Fruit fly (Drosophila melanogaster): ENCODE data around the gene CG32809.
A peak's percentile ranks its signal among the peaks of the same experiment; 100 is the strongest.

Gene CG32809

dm6 chrX:1691475-1691874, 1.1 kb downstream of the CG32809 start:
- TF ChIP-seq CG15710 (tag; optimal IDR thresholded peaks at IDR 0.05) (no peak), CG12605 (GFP tag; IDR thresholded peaks at IDR 0.05) (no peak), CG8301 (tag; optimal IDR thresholded peaks at IDR 0.05) (no peak), CG4496 (GFP tag; IDR thresholded peaks at IDR 0.05) (no peak), CG34367 (tag; optimal IDR thresholded peaks at IDR 0.05) (no peak), Pif1A (GFP tag; optimal IDR thresholded peaks at IDR 0.05) (no peak), gl (tag; optimal IDR thresholded peaks at IDR 0.05) (no peak), CG14655 (GFP tag; optimal IDR thresholded peaks at IDR 0.05) (no peak), fd96Ca (GFP tag; IDR thresholded peaks at IDR 0.05) (no peak)

- no peak for TF ChIP-seq CG4496 (GFP tag; IDR thresholded peaks at IDR 0.05)
- TF ChIP-seq CG14655 (GFP tag; optimal IDR thresholded peaks at IDR 0.05): no peak
- no peak for TF ChIP-seq D1 (tag; optimal IDR thresholded peaks at IDR 0.05)
- TF ChIP-seq CG8159 (tag; optimal IDR thresholded peaks at IDR 0.05): no peak
- no peak for TF ChIP-seq EcR (GFP tag; optimal IDR thresholded peaks at IDR 0.05)
- no peak for TF ChIP-seq gl (tag; optimal IDR thresholded peaks at IDR 0.05)
- TF ChIP-seq Ets98B (GFP tag; IDR thresholded peaks at IDR 0.05): no peak
- TF ChIP-seq CG32121 (GFP tag; IDR thresholded peaks at IDR 0.05): no peak
- TF ChIP-seq CG10348 (GFP tag; IDR thresholded peaks at IDR 0.05): no peak
- no peak for TF ChIP-seq fd96Ca (GFP tag; IDR thresholded peaks at IDR 0.05)
- TF ChIP-seq CG13204 (GFP tag; optimal IDR thresholded peaks at IDR 0.05): no peak
- no peak for TF ChIP-seq Pif1A (GFP tag; optimal IDR thresholded peaks at IDR 0.05)
- no peak for TF ChIP-seq Snoo (tag; optimal IDR thresholded peaks at IDR 0.05)
- no peak for TF ChIP-seq CG34367 (tag; optimal IDR thresholded peaks at IDR 0.05)
- no peak for TF ChIP-seq CG15710 (tag; optimal IDR thresholded peaks at IDR 0.05)
- TF ChIP-seq CG9948 (tag; optimal IDR thresholded peaks at IDR 0.05): no peak
- no peak for TF ChIP-seq CG8301 (tag; optimal IDR thresholded peaks at IDR 0.05)
- no peak for TF ChIP-seq CG17806 (tag; optimal IDR thresholded peaks at IDR 0.05)
Measured at dm6 chrX:1686305-1686704, 6.3 kb downstream of the CG32809 start, which contains the start of gene b6. TSS of gene b6 (plus strand) at chrX:1686624.

dm6 chrX:1681266-1681665, 11.3 kb downstream of the CG32809 start, which contains the start of gene CG14797:
TSS of gene CG14797 (plus strand) at chrX:1681566.
- TF ChIP-seq fd96Ca (GFP tag; IDR thresholded peaks at IDR 0.05) (no peak), CG9948 (tag; optimal IDR thresholded peaks at IDR 0.05) (no peak), CG32121 (GFP tag; IDR thresholded peaks at IDR 0.05) (no peak), Pif1A (GFP tag; optimal IDR thresholded peaks at IDR 0.05) (no peak), CG8159 (tag; optimal IDR thresholded peaks at IDR 0.05) (no peak), CG12605 (GFP tag; IDR thresholded peaks at IDR 0.05) (no peak), CG34367 (tag; optimal IDR thresholded peaks at IDR 0.05) (no peak), rn (GFP tag; IDR thresholded peaks at IDR 0.05) (no peak), CG14655 (GFP tag; optimal IDR thresholded peaks at IDR 0.05) (no peak), CG13204 (GFP tag; optimal IDR thresholded peaks at IDR 0.05) (no peak), gl (tag; optimal IDR thresholded peaks at IDR 0.05) (no peak), Ets98B (GFP tag; IDR thresholded peaks at IDR 0.05) (no peak)

- TF ChIP-seq CG12605 (GFP tag; IDR thresholded peaks at IDR 0.05) (no peak), CG4496 (GFP tag; IDR thresholded peaks at IDR 0.05) (no peak), Pif1B (GFP tag; optimal IDR thresholded peaks at IDR 0.05) (no peak), gl (tag; optimal IDR thresholded peaks at IDR 0.05) (no peak), fd96Ca (GFP tag; IDR thresholded peaks at IDR 0.05) (no peak), CG8301 (tag; optimal IDR thresholded peaks at IDR 0.05) (no peak), CG10348 (GFP tag; IDR thresholded peaks at IDR 0.05) (no peak), Pif1A (GFP tag; optimal IDR thresholded peaks at IDR 0.05) (no peak), CG34367 (tag; optimal IDR thresholded peaks at IDR 0.05) (no peak), rn (GFP tag; IDR thresholded peaks at IDR 0.05) (no peak), CG17806 (tag; optimal IDR thresholded peaks at IDR 0.05) (no peak), CG15710 (tag; optimal IDR thresholded peaks at IDR 0.05) (no peak)
Measured at dm6 chrX:1669840-1670239, 22.7 kb downstream of the CG32809 start.

- TF ChIP-seq EcR (GFP tag; optimal IDR thresholded peaks at IDR 0.05) (no peak), Ets98B (GFP tag; IDR thresholded peaks at IDR 0.05) (peak; percentile 51), CG8159 (tag; optimal IDR thresholded peaks at IDR 0.05) (peak; percentile 64), CG10348 (GFP tag; IDR thresholded peaks at IDR 0.05) (0 out of 2 replicates have a peak, but pooled peaks have one; percentile 9), CG9948 (tag; optimal IDR thresholded peaks at IDR 0.05) (peak; percentile 52), CG8301 (tag; optimal IDR thresholded peaks at IDR 0.05) (no peak), D1 (tag; optimal IDR thresholded peaks at IDR 0.05) (no peak), gl (tag; optimal IDR thresholded peaks at IDR 0.05) (no peak), CG34367 (tag; optimal IDR thresholded peaks at IDR 0.05) (no peak), CG17806 (tag; optimal IDR thresholded peaks at IDR 0.05) (peak; percentile 58), CG4496 (GFP tag; IDR thresholded peaks at IDR 0.05) (peak; percentile 80), CG14655 (GFP tag; optimal IDR thresholded peaks at IDR 0.05) (no peak), Pif1B (GFP tag; optimal IDR thresholded peaks at IDR 0.05) (peak; percentile 35), rn (GFP tag; IDR thresholded peaks at IDR 0.05) (peak; percentile 72; the same call in 1 of the 2 replicates), CG13204 (GFP tag; optimal IDR thresholded peaks at IDR 0.05) (no peak), Snoo (tag; optimal IDR thresholded peaks at IDR 0.05) (peak; percentile 45), fd96Ca (GFP tag; IDR thresholded peaks at IDR 0.05) (peak; percentile 42; the same call in 1 of the 3 replicates), CG12605 (GFP tag; IDR thresholded peaks at IDR 0.05) (0 out of 2 replicates have a peak, but pooled peaks have one; percentile 4), Pif1A (GFP tag; optimal IDR thresholded peaks at IDR 0.05) (no peak), CG15710 (tag; optimal IDR thresholded peaks at IDR 0.05) (peak; percentile 61), CG32121 (GFP tag; IDR thresholded peaks at IDR 0.05) (peak; percentile 72)
Measured at dm6 chrX:1669214-1669613, 23.4 kb downstream of the CG32809 start, which contains the start of the genes CG3740 and hfw. TSS of gene CG3740 (minus strand) at chrX:1669297. TSS of gene hfw (plus strand) at chrX:1669570.

- no peak for TF ChIP-seq EcR (GFP tag; optimal IDR thresholded peaks at IDR 0.05)
- no peak for TF ChIP-seq Ets98B (GFP tag; IDR thresholded peaks at IDR 0.05)
- no peak for TF ChIP-seq D1 (tag; optimal IDR thresholded peaks at IDR 0.05)
- no peak for TF ChIP-seq CG13204 (GFP tag; optimal IDR thresholded peaks at IDR 0.05)
- TF ChIP-seq CG8301 (tag; optimal IDR thresholded peaks at IDR 0.05): no peak
- no peak for TF ChIP-seq CG9948 (tag; optimal IDR thresholded peaks at IDR 0.05)
- TF ChIP-seq gl (tag; optimal IDR thresholded peaks at IDR 0.05): no peak
- no peak for TF ChIP-seq CG15710 (tag; optimal IDR thresholded peaks at IDR 0.05)
- TF ChIP-seq Snoo (tag; optimal IDR thresholded peaks at IDR 0.05): no peak
- TF ChIP-seq CG32121 (GFP tag; IDR thresholded peaks at IDR 0.05): no peak
- TF ChIP-seq CG8159 (tag; optimal IDR thresholded peaks at IDR 0.05): no peak
- no peak for TF ChIP-seq CG4496 (GFP tag; IDR thresholded peaks at IDR 0.05)
- no peak for TF ChIP-seq Pif1A (GFP tag; optimal IDR thresholded peaks at IDR 0.05)
- TF ChIP-seq Pif1B (GFP tag; optimal IDR thresholded peaks at IDR 0.05): no peak
- TF ChIP-seq CG17806 (tag; optimal IDR thresholded peaks at IDR 0.05): no peak
- no peak for TF ChIP-seq rn (GFP tag; IDR thresholded peaks at IDR 0.05)
- no peak for TF ChIP-seq CG10348 (GFP tag; IDR thresholded peaks at IDR 0.05)
- TF ChIP-seq fd96Ca (GFP tag; IDR thresholded peaks at IDR 0.05): no peak
- TF ChIP-seq CG34367 (tag; optimal IDR thresholded peaks at IDR 0.05): no peak
- TF ChIP-seq CG14655 (GFP tag; optimal IDR thresholded peaks at IDR 0.05): no peak
Measured at dm6 chrX:1668688-1669087, 23.9 kb downstream of the CG32809 start, which contains the start of gene Mur2B. TSS of gene Mur2B (minus strand) at chrX:1668788.
